Worm (Caenorhabditis elegans) whole organism, L2 larva: ENCODE results near the gene F46B3.23.

Experiments
- alr-1 ChIP-seq: fragments of 150-350 bp; optimal IDR thresholded peaks from 2 replicates; lab custom pipeline; 2014; ENCODE audit warnings: missing biosample characterization, missing genetic modification characterization
- egl-27 ChIP-seq: sonication (generic microtip); optimal IDR thresholded peaks from 3 replicates; lab custom pipeline; 2017; ENCODE audit warnings: missing biosample characterization, missing genetic modification reagents, missing genetic modification characterization
- nhr-25 ChIP-seq: fragments of 150-350 bp; sonication (generic microtip); optimal IDR thresholded peaks from 3 replicates; lab custom pipeline; 2014; ENCODE audit warnings: missing biosample characterization, missing genetic modification characterization
- unc-62 ChIP-seq: fragments of 150-350 bp; optimal IDR thresholded peaks from 2 replicates; lab custom pipeline; 2014; ENCODE audit warnings: missing biosample characterization, missing genetic modification reagents, missing genetic modification characterization

- TF ChIP-seq alr-1 (tag; lab: Kevin White, UChicago), result no peak
- TF ChIP-seq egl-27 (tag; lab: Kevin White, UChicago), result no peak
- TF ChIP-seq unc-62 (GFP tag; lab: Kevin White, UChicago), result no peak
- TF ChIP-seq nhr-25 (tag; lab: Kevin White, UChicago), result no peak
Measured at ce11 chrV:20618632-20619031, 12.1 kb upstream of the F46B3.23 start, which contains the start of gene F46B3.7.
